Worm (Caenorhabditis elegans) whole organism, L4 larva: ENCODE measurements around the gene srx-76.

Experiments used
- D1046.2 ChIP-seq: fragments of 200-800 bp; sonication (Bioruptor generic); IDR thresholded peaks from 2 replicates; pipeline ENCODE4 v1.3.6; 2022; ENCODE audit warnings: missing genetic modification characterization, missing compliant biosample characterization
- F37D6.2 ChIP-seq: sonication (generic microtip); optimal IDR thresholded peaks from 2 replicates; lab custom pipeline; 2016; ENCODE audit warnings: mild to moderate bottlenecking, missing genetic modification characterization, missing compliant biosample characterization
- T20F7.1 ChIP-seq: fragments of 200-800 bp; sonication (Bioruptor generic); optimal IDR thresholded peaks from 2 replicates; lab custom pipeline; 2018; ENCODE audit warnings: mild to moderate bottlenecking, missing genetic modification characterization, missing compliant biosample characterization
- T26A8.4 ChIP-seq: fragments of 200-800 bp; sonication (Bioruptor generic); IDR thresholded peaks from 2 replicates; pipeline ENCODE4 v1.3.6; 2022; ENCODE audit warnings: missing genetic modification characterization, missing compliant biosample characterization
- Y48G9A.11 ChIP-seq: fragments of 200-800 bp; sonication (Bioruptor generic); IDR thresholded peaks from 2 replicates; pipeline ENCODE4 v1.3.6; 2022; ENCODE audit warnings: missing genetic modification reagents, missing genetic modification characterization, missing compliant biosample characterization
- Y5F2A.4 ChIP-seq: fragments of 200-800 bp; sonication (Bioruptor generic); optimal IDR thresholded peaks from 2 replicates; lab custom pipeline; 2018; ENCODE audit warnings: mild to moderate bottlenecking, missing genetic modification characterization, missing compliant biosample characterization
- ama-1 ChIP-seq: fragments of 150-350 bp; optimal IDR thresholded peaks from 2 replicates; lab custom pipeline; 2014; ENCODE audit warnings: inconsistent platforms, mixed read lengths
- ceh-28 ChIP-seq: fragments of 150-350 bp; optimal IDR thresholded peaks from 2 replicates; lab custom pipeline; 2014; ENCODE audit warnings: missing biosample characterization, missing genetic modification reagents, missing genetic modification characterization
- ceh-44 ChIP-seq: fragments of 200-800 bp; sonication (Bioruptor generic); IDR thresholded peaks from 2 replicates; pipeline ENCODE4 v1.3.6; 2022; ENCODE audit warnings: missing genetic modification reagents, missing genetic modification characterization, missing compliant biosample characterization
- dmd-9 ChIP-seq: fragments of 200-800 bp; sonication (Bioruptor generic); IDR thresholded peaks from 2 replicates; pipeline ENCODE4 v1.3.6; 2022; ENCODE audit warnings: missing genetic modification reagents, missing genetic modification characterization, missing compliant biosample characterization
- duxl-1 ChIP-seq: sonication (generic microtip); optimal IDR thresholded peaks from 2 replicates; lab custom pipeline; 2016; ENCODE audit warnings: mild to moderate bottlenecking, missing genetic modification characterization, moderate library complexity, missing compliant biosample characterization; ENCODE audit not compliant: poor library complexity
- dve-1 ChIP-seq: sonication (generic microtip); optimal IDR thresholded peaks from 2 replicates; lab custom pipeline; 2017; ENCODE audit warnings: antibody characterized with exemption, mild to moderate bottlenecking, missing genetic modification characterization, missing compliant biosample characterization; ENCODE audit not compliant: insufficient read depth
- egl-43 ChIP-seq: fragments of 200-800 bp; sonication (Bioruptor generic); IDR thresholded peaks from 2 replicates; pipeline ENCODE4 v1.3.6; 2022; ENCODE audit warnings: missing genetic modification reagents, missing genetic modification characterization, missing compliant biosample characterization
- fkh-10 ChIP-seq: fragments of 150-350 bp; optimal IDR thresholded peaks from 2 replicates; lab custom pipeline; 2014; ENCODE audit warnings: missing biosample characterization, missing genetic modification reagents, missing genetic modification characterization
- gei-8 ChIP-seq: fragments of 200-800 bp; sonication (Bioruptor generic); optimal IDR thresholded peaks from 2 replicates; lab custom pipeline; 2018; ENCODE audit warnings: mild to moderate bottlenecking, missing genetic modification characterization, missing compliant biosample characterization
- hif-1 ChIP-seq, 2 experiments: sonication (generic microtip); optimal IDR thresholded peaks; 2 replicates each; lab custom pipeline; 2016 to 2017; ENCODE audit warnings: missing compliant biosample characterization in 2 of 2, missing genetic modification characterization in 2 of 2, missing genetic modification reagents in 2 of 2, missing genotype in 2 of 2, mild to moderate bottlenecking in 1 of 2
- hlh-11 ChIP-seq: fragments of 200-800 bp; sonication (Bioruptor generic); optimal IDR thresholded peaks from 2 replicates; lab custom pipeline; 2018; ENCODE audit warnings: mild to moderate bottlenecking, missing genetic modification characterization, missing compliant biosample characterization
- lin-29 ChIP-seq: fragments of 200-800 bp; sonication (Bioruptor generic); IDR thresholded peaks from 2 replicates; pipeline ENCODE4 v1.3.6; 2022; ENCODE audit warnings: missing genetic modification reagents, missing genetic modification characterization, missing compliant biosample characterization
- lin-38 ChIP-seq: fragments of 200-800 bp; sonication (Bioruptor generic); IDR thresholded peaks from 2 replicates; pipeline ENCODE4 v1.3.6; 2022; ENCODE audit warnings: missing genetic modification reagents, missing genetic modification characterization, missing compliant biosample characterization
- lsy-2 ChIP-seq, 2 experiments: fragments of 150-350 bp in 1 of 2; sonication (generic microtip) in 1 of 2; optimal IDR thresholded peaks; 2 replicates each; lab custom pipeline; 2014 to 2017; ENCODE audit warnings: missing biosample characterization in 2 of 2, missing genetic modification characterization in 2 of 2
- madf-5 ChIP-seq, 2 experiments: fragments of 200-800 bp; sonication (Bioruptor generic); IDR thresholded peaks; 2 replicates each; pipeline ENCODE4 v1.3.6; 2022; ENCODE audit warnings: missing compliant biosample characterization in 2 of 2, missing genetic modification characterization in 2 of 2
- mdl-1 ChIP-seq, 2 experiments: fragments of 150-350 bp in 1 of 2; sonication (generic microtip) in 1 of 2; optimal IDR thresholded peaks; 2 replicates each; lab custom pipeline; 2014 to 2017; ENCODE audit warnings: missing biosample characterization in 2 of 2, missing genetic modification characterization in 2 of 2
- mep-1 ChIP-seq: fragments of 150-350 bp; sonication (generic microtip); optimal IDR thresholded peaks from 3 replicates; lab custom pipeline; 2014; ENCODE audit warnings: missing biosample characterization, missing genetic modification characterization
- mxl-2 ChIP-seq: fragments of 200-800 bp; sonication (Bioruptor generic); conservative IDR thresholded peaks from 2 replicates; pipeline ENCODE4 v1.3.6; 2022; ENCODE audit warnings: missing genetic modification reagents, missing genetic modification characterization, missing compliant biosample characterization
- mxl-3 ChIP-seq: fragments of 200-800 bp; sonication (Bioruptor generic); optimal IDR thresholded peaks from 2 replicates; lab custom pipeline; 2018; ENCODE audit warnings: mild to moderate bottlenecking, missing genetic modification characterization, missing compliant biosample characterization
- nhr-10 ChIP-seq: fragments of 150-350 bp; optimal IDR thresholded peaks from 2 replicates; lab custom pipeline; 2014; ENCODE audit warnings: missing biosample characterization, missing genetic modification characterization
- nhr-102 ChIP-seq: sonication (generic microtip); optimal IDR thresholded peaks from 2 replicates; lab custom pipeline; 2016; ENCODE audit warnings: mild to moderate bottlenecking, missing genetic modification characterization, moderate library complexity, missing compliant biosample characterization
- nhr-111 ChIP-seq: fragments of 200-800 bp; sonication (Bioruptor generic); optimal IDR thresholded peaks from 2 replicates; lab custom pipeline; 2018; ENCODE audit warnings: mild to moderate bottlenecking, missing genetic modification characterization, missing compliant biosample characterization
- nhr-28 ChIP-seq: fragments of 150-350 bp; optimal IDR thresholded peaks from 2 replicates; lab custom pipeline; 2014; ENCODE audit warnings: missing biosample characterization, missing genetic modification characterization
- nhr-41 ChIP-seq: fragments of 200-800 bp; sonication (Bioruptor generic); IDR thresholded peaks from 2 replicates; pipeline ENCODE4 v1.3.6; 2022; ENCODE audit warnings: missing genetic modification reagents, missing genetic modification characterization, missing compliant biosample characterization
- nhr-6 ChIP-seq: fragments of 150-350 bp; optimal IDR thresholded peaks from 2 replicates; lab custom pipeline; 2014; ENCODE audit warnings: missing biosample characterization, missing genetic modification characterization
- nhr-76 ChIP-seq: fragments of 150-350 bp; optimal IDR thresholded peaks from 2 replicates; lab custom pipeline; 2014; ENCODE audit warnings: missing biosample characterization, missing genetic modification characterization
- php-3 ChIP-seq: fragments of 200-800 bp; sonication (Bioruptor generic); IDR thresholded peaks from 2 replicates; pipeline ENCODE4 v1.3.6; 2022; ENCODE audit warnings: missing genetic modification reagents, missing genetic modification characterization, missing compliant biosample characterization
- rbr-2 ChIP-seq: sonication (generic microtip); optimal IDR thresholded peaks from 2 replicates; lab custom pipeline; 2016; ENCODE audit warnings: missing genotype, missing genetic modification characterization, missing compliant biosample characterization
- saeg-2 ChIP-seq: fragments of 200-800 bp; sonication (Bioruptor generic); IDR thresholded peaks from 2 replicates; pipeline ENCODE4 v1.3.6; 2022; ENCODE audit warnings: missing genetic modification reagents, missing genetic modification characterization, missing compliant biosample characterization
- sdz-12 ChIP-seq: fragments of 200-800 bp; sonication (Bioruptor generic); optimal IDR thresholded peaks from 2 replicates; lab custom pipeline; 2018; ENCODE audit warnings: mild to moderate bottlenecking, missing genetic modification characterization, missing compliant biosample characterization
- skn-1 ChIP-seq: fragments of 150-350 bp; optimal IDR thresholded peaks from 2 replicates; lab custom pipeline; 2014; ENCODE audit warnings: missing biosample characterization, missing genetic modification characterization
- snpc-4 ChIP-seq: fragments of 150-350 bp; optimal IDR thresholded peaks from 2 replicates; lab custom pipeline; 2014; ENCODE audit warnings: missing biosample characterization, missing genetic modification characterization
- spr-1 ChIP-seq: sonication (generic microtip); optimal IDR thresholded peaks from 2 replicates; lab custom pipeline; 2016; ENCODE audit warnings: mild to moderate bottlenecking, missing genetic modification characterization, missing compliant biosample characterization
- tra-1 ChIP-seq: fragments of 200-800 bp; sonication (Bioruptor generic); IDR thresholded peaks from 2 replicates; pipeline ENCODE4 v1.3.6; 2022; ENCODE audit warnings: missing genetic modification reagents, missing genetic modification characterization, missing compliant biosample characterization
- unc-39 ChIP-seq: sonication (generic microtip); optimal IDR thresholded peaks from 2 replicates; lab custom pipeline; 2017; ENCODE audit warnings: missing biosample characterization, missing genetic modification characterization
- unc-62 ChIP-seq, 3 experiments: fragments of 150-350 bp in 1 of 3; sonication (generic microtip); optimal IDR thresholded peaks in 2 of 3; peaks in 1 of 3; 1 replicate in 1 of 3; 2 replicates in 2 of 3; lab custom pipeline; 2014 to 2017; ENCODE audit warnings: missing biosample characterization in 3 of 3, missing genetic modification characterization in 3 of 3, missing genetic modification reagents in 3 of 3, missing genotype in 1 of 3
- vab-7 ChIP-seq: fragments of 200-800 bp; sonication (Bioruptor generic); IDR thresholded peaks from 2 replicates; pipeline ENCODE4 v1.3.6; 2022; ENCODE audit warnings: missing genetic modification reagents, missing genetic modification characterization, missing compliant biosample characterization
- zfp-2 ChIP-seq: sonication (generic microtip); optimal IDR thresholded peaks from 2 replicates; lab custom pipeline; 2016; ENCODE audit warnings: mild to moderate bottlenecking, missing genetic modification characterization, missing compliant biosample characterization
- zip-2 ChIP-seq: fragments of 150-350 bp; optimal IDR thresholded peaks from 2 replicates; lab custom pipeline; 2014; ENCODE audit warnings: missing biosample characterization, missing genetic modification characterization
- ztf-7 ChIP-seq: fragments of 150-350 bp; optimal IDR thresholded peaks from 2 replicates; lab custom pipeline; 2014; ENCODE audit warnings: missing biosample characterization, missing genetic modification characterization

Gene srx-76

DNA sequence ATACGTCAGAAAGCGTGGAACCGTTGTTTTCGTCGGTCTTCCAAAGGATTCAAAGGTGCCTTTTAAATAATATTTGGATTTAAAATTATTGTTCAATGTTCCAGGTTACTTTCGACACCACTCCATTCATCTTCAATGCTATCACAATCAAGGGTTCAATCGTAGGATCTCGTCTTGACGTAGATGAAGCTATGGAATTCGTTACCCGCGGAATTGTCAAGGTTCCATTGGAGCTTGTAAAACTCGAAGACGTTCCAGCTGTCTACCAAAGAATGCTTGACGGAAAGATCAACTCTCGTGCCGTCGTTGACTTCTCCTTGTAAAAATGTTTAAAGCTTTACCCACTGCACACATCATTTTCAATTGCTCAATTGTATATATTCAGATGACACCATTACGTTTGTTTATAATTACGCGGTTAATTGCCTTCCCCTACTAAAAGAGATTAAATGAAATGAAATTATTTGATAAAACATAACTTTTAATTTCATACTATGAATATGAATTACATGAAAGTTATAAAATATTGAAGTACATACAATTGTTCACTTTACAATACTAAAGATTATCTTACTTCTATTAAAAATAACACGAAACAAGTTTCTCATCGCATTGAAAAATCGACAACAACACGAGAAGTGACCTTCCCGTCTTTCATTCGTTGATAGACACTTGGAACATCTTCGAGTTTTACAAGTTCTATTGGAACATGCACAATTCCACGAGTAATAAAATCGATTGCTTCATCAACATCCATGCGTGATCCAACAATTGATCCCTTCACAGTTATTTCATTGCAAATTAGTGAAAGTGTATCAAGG, 2.3 kb upstream of the srx-76 start (continued):
- TF ChIP-seq unc-39, result no peak
- no peak for TF ChIP-seq mxl-3 (GFP tag; lab: Kevin White, UChicago)
- no peak for TF ChIP-seq saeg-2 (GFP tag; lab: Robert Waterston, UW)
- TF ChIP-seq zip-2 (tag; lab: Kevin White, UChicago), result no peak
- no peak for TF ChIP-seq lin-38 (GFP tag; lab: Robert Waterston, UW)
- 0 out of 2 replicates have a peak, but pooled peaks have one; percentile 16 for TF ChIP-seq T26A8.4
- no peak for TF ChIP-seq nhr-111
- TF ChIP-seq fkh-10 (GFP tag; lab: Kevin White, UChicago), result no peak
- TF ChIP-seq nhr-6 (tag; lab: Kevin White, UChicago), result no peak
- peak in 1 of 2 experiments; percentile 8 for TF ChIP-seq mdl-1 (tag; optimal IDR thresholded peaks at IDR 0.05; lab: Kevin White, UChicago)
- TF ChIP-seq dmd-9 (GFP tag; lab: Robert Waterston, UW), result no peak
- no peak for TF ChIP-seq gei-8
- TF ChIP-seq snpc-4 (tag; lab: Kevin White, UChicago), result no peak
- peak; percentile 38 for TF ChIP-seq nhr-28 (tag; lab: Kevin White, UChicago)
- TF ChIP-seq ceh-44, result no peak
- no peak for TF ChIP-seq spr-1 (tag; lab: Kevin White, UChicago)
- no peak for TF ChIP-seq duxl-1 (tag; lab: Kevin White, UChicago)
- no peak for TF ChIP-seq T20F7.1 (GFP tag; lab: Kevin White, UChicago)
- TF ChIP-seq ceh-28 (tag; lab: Kevin White, UChicago), result no peak
- no peak for TF ChIP-seq zfp-2
- TF ChIP-seq dve-1 (tag; lab: Kevin White, UChicago), result no peak
- TF ChIP-seq ama-1 (lab: Kevin White, UChicago), result peak; percentile 72
- no peak for TF ChIP-seq mxl-2 (GFP tag; lab: Robert Waterston, UW)
- TF ChIP-seq ztf-7, result no peak
- no peak for TF ChIP-seq php-3 (GFP tag; lab: Robert Waterston, UW)

DNA sequence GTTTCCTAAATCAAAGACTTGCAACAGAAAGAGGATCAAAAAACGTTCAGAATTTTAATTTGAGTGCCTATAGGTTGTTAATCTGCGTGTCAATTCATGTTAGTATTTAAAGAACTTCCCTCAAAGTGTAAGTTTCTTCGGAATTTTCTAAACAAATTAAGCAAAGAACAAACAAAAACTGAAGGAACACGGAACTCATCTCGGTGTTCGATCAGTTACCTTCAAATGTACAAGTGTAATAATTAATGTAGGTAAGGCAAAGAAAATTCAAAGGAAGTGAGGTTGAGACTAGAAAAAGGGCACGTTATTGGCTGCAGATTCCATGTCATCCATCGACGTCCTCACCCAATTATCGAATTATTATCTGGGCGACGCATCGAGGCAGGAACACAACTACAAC, 2.4 kb downstream of the srx-76 start, which contains the start of gene K12G11.6:
TSS of gene K12G11.6 (plus strand) at position 357 of the 400 bp plus-strand sequence.
- no peak for TF ChIP-seq F37D6.2 (tag; lab: Kevin White, UChicago)
- TF ChIP-seq vab-7 (GFP tag; lab: Robert Waterston, UW), result no peak
- TF ChIP-seq unc-62 (GFP tag; optimal IDR thresholded peaks at IDR 0.05 in 1 of 2; lab: Kevin White, UChicago), result peak in 1 of 2 experiments; percentile 94
- TF ChIP-seq unc-62 (tag; optimal IDR thresholded peaks at IDR 0.05; lab: Kevin White, UChicago), result no peak
- no peak for TF ChIP-seq Y48G9A.11
- no peak for TF ChIP-seq hif-1 (tag; optimal IDR thresholded peaks at IDR 0.05; lab: Kevin White, UChicago)
- TF ChIP-seq madf-5 (GFP tag; IDR thresholded peaks at IDR 0.05; lab: Robert Waterston, UW), result no peak
- no peak for TF ChIP-seq snpc-4 (tag; lab: Kevin White, UChicago)
- TF ChIP-seq, all 104 proteins: peak for 1

DNA sequence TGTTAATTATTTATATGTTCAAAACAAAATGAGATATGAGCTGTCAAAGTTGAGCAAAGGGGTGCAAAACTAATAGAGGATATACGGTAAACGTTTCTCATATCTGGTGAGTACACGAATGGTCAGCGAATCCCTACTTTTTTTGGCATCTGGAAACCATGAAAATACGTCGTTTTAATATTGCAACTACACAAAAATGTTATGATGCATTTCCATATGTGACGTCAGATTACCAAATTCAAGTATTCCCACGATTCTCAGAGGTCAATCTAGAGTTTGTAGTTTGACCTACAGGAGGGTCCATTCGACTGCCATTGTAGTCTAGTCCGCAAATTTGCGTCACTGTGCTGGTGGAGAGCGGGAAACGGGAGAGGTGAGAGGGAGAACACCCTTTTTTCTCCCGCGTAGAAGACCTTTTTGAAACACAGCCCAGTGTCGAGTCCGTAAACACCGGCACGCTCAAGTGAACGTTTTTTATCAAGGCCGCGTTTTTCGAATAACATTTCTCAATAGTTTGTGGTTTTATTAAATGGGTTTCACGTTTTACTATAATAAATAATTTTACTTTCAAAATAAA, 4.8 kb downstream of the srx-76 start:
- TF ChIP-seq Y5F2A.4, result no peak
- TF ChIP-seq nhr-10 (tag; lab: Kevin White, UChicago), result no peak
- TF ChIP-seq rbr-2 (tag; lab: Kevin White, UChicago), result peak; percentile 23
- TF ChIP-seq hlh-11 (tag; lab: Kevin White, UChicago), result peak; percentile 72
- TF ChIP-seq lsy-2 (tag; optimal IDR thresholded peaks at IDR 0.05; lab: Kevin White, UChicago), result peak in 1 of 2 experiments; percentile 47
- no peak for TF ChIP-seq mdl-1 (tag; optimal IDR thresholded peaks at IDR 0.05; lab: Kevin White, UChicago)
- TF ChIP-seq mep-1 (tag; lab: Kevin White, UChicago), result peak; percentile 71
- no peak for TF ChIP-seq nhr-41
- TF ChIP-seq skn-1 (tag; lab: Kevin White, UChicago), result no peak
- TF ChIP-seq ceh-28 (tag; lab: Kevin White, UChicago), result no peak
- TF ChIP-seq zip-2 (tag; lab: Kevin White, UChicago), result no peak
- no peak for TF ChIP-seq D1046.2
- TF ChIP-seq nhr-102, result no peak
- 0 out of 2 replicates have a peak, but pooled peaks have one; percentile 24 for TF ChIP-seq tra-1 (GFP tag; lab: Robert Waterston, UW)
- TF ChIP-seq lin-29, result no peak
- TF ChIP-seq T20F7.1 (GFP tag; lab: Kevin White, UChicago), result no peak
- no peak for TF ChIP-seq sdz-12 (GFP tag; lab: Kevin White, UChicago)
- TF ChIP-seq nhr-76 (tag; lab: Kevin White, UChicago), result no peak
- no peak for TF ChIP-seq egl-43 (GFP tag; lab: Robert Waterston, UW)
- TF ChIP-seq nhr-28 (tag; lab: Kevin White, UChicago), result peak; percentile 56
